Worm (Caenorhabditis elegans) whole organism, L4 larva: ENCODE results near the gene ZC53.1.

ENCODE experiments used
- D1046.2 ChIP-seq: fragments of 200-800 bp; sonication (Bioruptor generic); IDR thresholded peaks from 2 replicates; pipeline ENCODE4 v1.3.6; 2022; ENCODE audit warnings: missing genetic modification characterization, missing compliant biosample characterization
- F49E8.2 ChIP-seq: sonication (generic microtip); optimal IDR thresholded peaks from 2 replicates; lab custom pipeline; 2016; ENCODE audit warnings: missing compliant biosample characterization, mild to moderate bottlenecking, missing genetic modification characterization, borderline replicate concordance
- Y105C5A.15 ChIP-seq: fragments of 200-800 bp; sonication (Bioruptor generic); IDR thresholded peaks from 2 replicates; pipeline ENCODE4 v1.3.6; 2022; ENCODE audit warnings: missing genetic modification characterization, missing compliant biosample characterization
- Y5F2A.4 ChIP-seq: fragments of 200-800 bp; sonication (Bioruptor generic); optimal IDR thresholded peaks from 2 replicates; lab custom pipeline; 2018; ENCODE audit warnings: mild to moderate bottlenecking, missing genetic modification characterization, missing compliant biosample characterization
- aha-1 ChIP-seq: fragments of 150-350 bp; peaks from one replicate; lab custom pipeline; 2014; ENCODE audit warnings: missing biosample characterization, missing genetic modification characterization
- ces-1 ChIP-seq: fragments of 150-350 bp; sonication (generic microtip); optimal IDR thresholded peaks from 4 replicates; lab custom pipeline; 2014; ENCODE audit warnings: missing biosample characterization, missing genetic modification reagents, missing genetic modification characterization
- cey-2 ChIP-seq: sonication (generic microtip); optimal IDR thresholded peaks from 3 replicates; lab custom pipeline; 2017; ENCODE audit warnings: missing genetic modification characterization, mild to moderate bottlenecking, missing compliant biosample characterization, antibody characterized with exemption, borderline replicate concordance; ENCODE audit not compliant: insufficient read depth
- dmd-6 ChIP-seq: fragments of 200-800 bp; sonication (Bioruptor generic); IDR thresholded peaks from 2 replicates; pipeline ENCODE4 v1.3.6; 2022; ENCODE audit warnings: missing genetic modification reagents, missing genetic modification characterization, missing compliant biosample characterization
- duxl-1 ChIP-seq: sonication (generic microtip); optimal IDR thresholded peaks from 2 replicates; lab custom pipeline; 2016; ENCODE audit warnings: mild to moderate bottlenecking, missing genetic modification characterization, moderate library complexity, missing compliant biosample characterization; ENCODE audit not compliant: poor library complexity
- dve-1 ChIP-seq: sonication (generic microtip); optimal IDR thresholded peaks from 2 replicates; lab custom pipeline; 2017; ENCODE audit warnings: antibody characterized with exemption, mild to moderate bottlenecking, missing genetic modification characterization, missing compliant biosample characterization; ENCODE audit not compliant: insufficient read depth
- fos-1 ChIP-seq: fragments of 150-350 bp; optimal IDR thresholded peaks from 2 replicates; lab custom pipeline; 2014; ENCODE audit warnings: missing biosample characterization, missing genetic modification characterization
- gei-8 ChIP-seq: fragments of 200-800 bp; sonication (Bioruptor generic); optimal IDR thresholded peaks from 2 replicates; lab custom pipeline; 2018; ENCODE audit warnings: mild to moderate bottlenecking, missing genetic modification characterization, missing compliant biosample characterization
- hlh-11 ChIP-seq: fragments of 200-800 bp; sonication (Bioruptor generic); optimal IDR thresholded peaks from 2 replicates; lab custom pipeline; 2018; ENCODE audit warnings: mild to moderate bottlenecking, missing genetic modification characterization, missing compliant biosample characterization
- hlh-30 ChIP-seq: sonication (generic microtip); optimal IDR thresholded peaks from 2 replicates; lab custom pipeline; 2017; ENCODE audit warnings: antibody characterized with exemption, mild to moderate bottlenecking, missing genetic modification characterization, missing compliant biosample characterization; ENCODE audit not compliant: insufficient read depth
- lin-13 ChIP-seq: fragments of 150-350 bp; optimal IDR thresholded peaks from 2 replicates; lab custom pipeline; 2014; ENCODE audit warnings: missing biosample characterization, missing genetic modification reagents, missing genetic modification characterization
- lin-15B ChIP-seq: fragments of 150-350 bp; sonication (generic microtip); optimal IDR thresholded peaks from 3 replicates; lab custom pipeline; 2014; ENCODE audit warnings: missing biosample characterization, missing genetic modification characterization
- lin-29 ChIP-seq: fragments of 200-800 bp; sonication (Bioruptor generic); IDR thresholded peaks from 2 replicates; pipeline ENCODE4 v1.3.6; 2022; ENCODE audit warnings: missing genetic modification reagents, missing genetic modification characterization, missing compliant biosample characterization
- lsy-2 ChIP-seq, 2 experiments: fragments of 150-350 bp in 1 of 2; sonication (generic microtip) in 1 of 2; optimal IDR thresholded peaks; 2 replicates each; lab custom pipeline; 2014 to 2017; ENCODE audit warnings: missing biosample characterization in 2 of 2, missing genetic modification characterization in 2 of 2
- mep-1 ChIP-seq: fragments of 150-350 bp; sonication (generic microtip); optimal IDR thresholded peaks from 3 replicates; lab custom pipeline; 2014; ENCODE audit warnings: missing biosample characterization, missing genetic modification characterization
- mes-2 ChIP-seq: sonication (generic microtip); optimal IDR thresholded peaks from 2 replicates; lab custom pipeline; 2016; ENCODE audit warnings: missing genotype, mild to moderate bottlenecking, missing genetic modification characterization, missing compliant biosample characterization; ENCODE audit not compliant: poor library complexity, severe bottlenecking
- mxl-3 ChIP-seq: fragments of 200-800 bp; sonication (Bioruptor generic); optimal IDR thresholded peaks from 2 replicates; lab custom pipeline; 2018; ENCODE audit warnings: mild to moderate bottlenecking, missing genetic modification characterization, missing compliant biosample characterization
- nhr-111 ChIP-seq: fragments of 200-800 bp; sonication (Bioruptor generic); optimal IDR thresholded peaks from 2 replicates; lab custom pipeline; 2018; ENCODE audit warnings: mild to moderate bottlenecking, missing genetic modification characterization, missing compliant biosample characterization
- nhr-25 ChIP-seq: sonication (generic microtip); optimal IDR thresholded peaks from 2 replicates; lab custom pipeline; 2017; ENCODE audit warnings: missing genetic modification characterization, mild to moderate bottlenecking, missing compliant biosample characterization, antibody characterized with exemption, moderate library complexity, borderline replicate concordance; ENCODE audit not compliant: insufficient read depth
- nhr-28 ChIP-seq: fragments of 150-350 bp; optimal IDR thresholded peaks from 2 replicates; lab custom pipeline; 2014; ENCODE audit warnings: missing biosample characterization, missing genetic modification characterization
- php-3 ChIP-seq: fragments of 200-800 bp; sonication (Bioruptor generic); IDR thresholded peaks from 2 replicates; pipeline ENCODE4 v1.3.6; 2022; ENCODE audit warnings: missing genetic modification reagents, missing genetic modification characterization, missing compliant biosample characterization
- sdz-12 ChIP-seq: fragments of 200-800 bp; sonication (Bioruptor generic); optimal IDR thresholded peaks from 2 replicates; lab custom pipeline; 2018; ENCODE audit warnings: mild to moderate bottlenecking, missing genetic modification characterization, missing compliant biosample characterization
- skn-1 ChIP-seq: fragments of 150-350 bp; optimal IDR thresholded peaks from 2 replicates; lab custom pipeline; 2014; ENCODE audit warnings: missing biosample characterization, missing genetic modification characterization
- snpc-1.2 ChIP-seq: fragments of 200-800 bp; sonication (Bioruptor generic); IDR thresholded peaks from 2 replicates; pipeline ENCODE4 v1.3.6; 2022; ENCODE audit warnings: missing genetic modification reagents, missing genetic modification characterization, missing compliant biosample characterization
- unc-62 ChIP-seq, 3 experiments: fragments of 150-350 bp in 1 of 3; sonication (generic microtip); optimal IDR thresholded peaks in 2 of 3; peaks in 1 of 3; 1 replicate in 1 of 3; 2 replicates in 2 of 3; lab custom pipeline; 2014 to 2017; ENCODE audit warnings: missing biosample characterization in 3 of 3, missing genetic modification characterization in 3 of 3, missing genetic modification reagents in 3 of 3, missing genotype in 1 of 3
- vab-7 ChIP-seq: fragments of 200-800 bp; sonication (Bioruptor generic); IDR thresholded peaks from 2 replicates; pipeline ENCODE4 v1.3.6; 2022; ENCODE audit warnings: missing genetic modification reagents, missing genetic modification characterization, missing compliant biosample characterization
- zip-2 ChIP-seq: fragments of 150-350 bp; optimal IDR thresholded peaks from 2 replicates; lab custom pipeline; 2014; ENCODE audit warnings: missing biosample characterization, missing genetic modification characterization
- ztf-7 ChIP-seq: fragments of 150-350 bp; optimal IDR thresholded peaks from 2 replicates; lab custom pipeline; 2014; ENCODE audit warnings: missing biosample characterization, missing genetic modification characterization

ZC53.1 gene

ce11 chrX:1959063-1959462 is 45.9 kb upstream of the ZC53.1 start:
- no peak for TF ChIP-seq nhr-25 (tag; lab: Kevin White, UChicago)
- TF ChIP-seq D1046.2 (GFP tag; lab: Robert Waterston, UW), result no peak
- TF ChIP-seq lin-13, result no peak
- peak in 1 of 2 experiments; percentile 90 for TF ChIP-seq unc-62 (GFP tag; optimal IDR thresholded peaks at IDR 0.05 in 1 of 2; lab: Kevin White, UChicago)
- TF ChIP-seq unc-62 (tag; optimal IDR thresholded peaks at IDR 0.05; lab: Kevin White, UChicago), result no peak
- TF ChIP-seq fos-1, result no peak

- TF ChIP-seq php-3 (no peak), F49E8.2 (tag; lab: Kevin White, UChicago) (no peak), gei-8 (GFP tag; lab: Kevin White, UChicago) (no peak), vab-7 (GFP tag; lab: Robert Waterston, UW) (no peak), mep-1 (tag; lab: Kevin White, UChicago) (no peak), zip-2 (no peak), ces-1 (GFP tag; lab: Kevin White, UChicago) (no peak), mxl-3 (GFP tag; lab: Kevin White, UChicago) (no peak), lin-15B (tag; lab: Kevin White, UChicago) (no peak), sdz-12 (GFP tag; lab: Kevin White, UChicago) (no peak), ztf-7 (tag; lab: Kevin White, UChicago) (no peak), snpc-1.2 (GFP tag; lab: Robert Waterston, UW) (no peak)
Observed at ce11 chrX:1939887-1940286, 26.7 kb upstream of the ZC53.1 start, which contains the start of gene Y59E1A.4. Y59E1A.4 (minus strand) TSS chrX:1939987.

- TF ChIP-seq lin-13, result peak; percentile 1
- peak; percentile 54 for TF ChIP-seq duxl-1
- TF ChIP-seq lin-29, result no peak
- TF ChIP-seq mep-1 (tag; lab: Kevin White, UChicago), result no peak
- TF ChIP-seq zip-2, result no peak
- no peak for TF ChIP-seq cey-2 (tag; lab: Kevin White, UChicago)
- no peak for TF ChIP-seq lsy-2 (tag; optimal IDR thresholded peaks at IDR 0.05; lab: Kevin White, UChicago)
- TF ChIP-seq, all 104 proteins: peak for 2
Observed at ce11 chrX:1939248-1939647, 26.1 kb upstream of the ZC53.1 start.

DNA sequence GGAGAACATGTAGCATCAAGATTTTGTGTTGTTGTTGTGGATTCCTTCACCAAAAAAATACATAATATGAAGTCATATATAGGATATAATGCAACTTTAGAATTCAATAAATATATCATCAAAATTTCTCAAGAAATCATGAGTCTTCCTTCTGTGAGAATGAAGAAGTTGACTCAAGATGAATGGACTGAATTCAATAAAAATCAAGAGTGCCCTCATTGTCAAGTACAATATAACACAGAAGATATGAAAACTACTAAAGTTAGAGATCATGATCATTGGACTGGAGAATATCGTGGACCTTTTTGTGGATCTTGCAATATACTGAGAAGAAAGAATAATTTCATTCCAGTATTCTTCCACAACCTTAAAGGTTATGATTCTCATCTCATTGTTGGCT is 22.3 kb upstream of the ZC53.1 start:
- TF ChIP-seq nhr-111 (GFP tag; lab: Kevin White, UChicago) (no peak), hlh-30 (tag; lab: Kevin White, UChicago) (no peak), dve-1 (tag; lab: Kevin White, UChicago) (no peak), Y105C5A.15 (no peak), mes-2 (tag; lab: Kevin White, UChicago) (no peak), nhr-28 (no peak), unc-62 (GFP tag; optimal IDR thresholded peaks at IDR 0.05 in 1 of 2; lab: Kevin White, UChicago) (peak in 1 of 2 experiments; percentile 95), unc-62 (tag; optimal IDR thresholded peaks at IDR 0.05; lab: Kevin White, UChicago) (no peak), vab-7 (GFP tag; lab: Robert Waterston, UW) (no peak), mxl-3 (GFP tag; lab: Kevin White, UChicago) (no peak), aha-1 (tag; lab: Kevin White, UChicago) (peak; percentile 67), skn-1 (tag; lab: Kevin White, UChicago) (no peak)

ce11 chrX:1924138-1924537 is 11.0 kb upstream of the ZC53.1 start, which contains the start of gene ZC53.2:
ZC53.2 (minus strand) TSS chrX:1924238.
- TF ChIP-seq hlh-11 (tag; lab: Kevin White, UChicago), result no peak
- TF ChIP-seq Y5F2A.4 (GFP tag; lab: Kevin White, UChicago), result no peak
- no peak for TF ChIP-seq dmd-6 (GFP tag; lab: Robert Waterston, UW)
